Worm (Caenorhabditis elegans) whole organism, L4 larva: Measurements from ENCODE around the gene ZC373.2.

Source experiments
- F26F4.8 ChIP-seq: fragments of 200-800 bp; sonication (Bioruptor generic); conservative IDR thresholded peaks from 2 replicates; pipeline ENCODE4 v1.3.6; 2022; ENCODE audit warnings: missing genetic modification characterization, missing compliant biosample characterization
- Y48G9A.11 ChIP-seq: fragments of 200-800 bp; sonication (Bioruptor generic); IDR thresholded peaks from 2 replicates; pipeline ENCODE4 v1.3.6; 2022; ENCODE audit warnings: missing genetic modification reagents, missing genetic modification characterization, missing compliant biosample characterization
- ama-1 ChIP-seq: fragments of 150-350 bp; optimal IDR thresholded peaks from 2 replicates; lab custom pipeline; 2014; ENCODE audit warnings: inconsistent platforms, mixed read lengths
- ceh-20 ChIP-seq: fragments of 200-800 bp; sonication (Bioruptor generic); IDR thresholded peaks from 2 replicates; pipeline ENCODE4 v1.3.6; 2022; ENCODE audit warnings: missing genetic modification reagents, missing genetic modification characterization, missing compliant biosample characterization
- ceh-28 ChIP-seq: fragments of 150-350 bp; optimal IDR thresholded peaks from 2 replicates; lab custom pipeline; 2014; ENCODE audit warnings: missing biosample characterization, missing genetic modification reagents, missing genetic modification characterization
- ceh-62 ChIP-seq: sonication (generic microtip); optimal IDR thresholded peaks from 2 replicates; lab custom pipeline; 2017; ENCODE audit warnings: missing biosample characterization, missing genetic modification characterization
- daf-19 ChIP-seq: fragments of 200-800 bp; sonication (Bioruptor generic); conservative IDR thresholded peaks from 2 replicates; pipeline ENCODE4 v1.3.6; 2022; ENCODE audit warnings: missing genetic modification characterization, missing compliant biosample characterization
- dmd-9 ChIP-seq: fragments of 200-800 bp; sonication (Bioruptor generic); IDR thresholded peaks from 2 replicates; pipeline ENCODE4 v1.3.6; 2022; ENCODE audit warnings: missing genetic modification reagents, missing genetic modification characterization, missing compliant biosample characterization
- duxl-1 ChIP-seq: sonication (generic microtip); optimal IDR thresholded peaks from 2 replicates; lab custom pipeline; 2016; ENCODE audit warnings: mild to moderate bottlenecking, missing genetic modification characterization, moderate library complexity, missing compliant biosample characterization; ENCODE audit not compliant: poor library complexity
- egl-27 ChIP-seq: sonication (generic microtip); optimal IDR thresholded peaks from 3 replicates; lab custom pipeline; 2017; ENCODE audit warnings: missing biosample characterization, missing genetic modification reagents, missing genetic modification characterization
- fos-1 ChIP-seq: fragments of 150-350 bp; optimal IDR thresholded peaks from 2 replicates; lab custom pipeline; 2014; ENCODE audit warnings: missing biosample characterization, missing genetic modification characterization
- hlh-11 ChIP-seq: fragments of 200-800 bp; sonication (Bioruptor generic); optimal IDR thresholded peaks from 2 replicates; lab custom pipeline; 2018; ENCODE audit warnings: mild to moderate bottlenecking, missing genetic modification characterization, missing compliant biosample characterization
- lim-7 ChIP-seq: fragments of 200-800 bp; sonication (Bioruptor generic); IDR thresholded peaks from 2 replicates; pipeline ENCODE4 v1.3.6; 2022; ENCODE audit warnings: missing genetic modification characterization, missing compliant biosample characterization
- lin-15B ChIP-seq: fragments of 150-350 bp; sonication (generic microtip); optimal IDR thresholded peaks from 3 replicates; lab custom pipeline; 2014; ENCODE audit warnings: missing biosample characterization, missing genetic modification characterization
- lin-39 ChIP-seq: fragments of 150-350 bp; optimal IDR thresholded peaks from 2 replicates; lab custom pipeline; 2014; ENCODE audit warnings: missing biosample characterization, missing genetic modification reagents, missing genetic modification characterization
- lir-3 ChIP-seq: sonication (generic microtip); optimal IDR thresholded peaks from 2 replicates; lab custom pipeline; 2016; ENCODE audit warnings: mild to moderate bottlenecking, missing genetic modification characterization, missing compliant biosample characterization
- lsy-2 ChIP-seq, 2 experiments: fragments of 150-350 bp in 1 of 2; sonication (generic microtip) in 1 of 2; optimal IDR thresholded peaks; 2 replicates each; lab custom pipeline; 2014 to 2017; ENCODE audit warnings: missing biosample characterization in 2 of 2, missing genetic modification characterization in 2 of 2
- mdt-29 ChIP-seq: fragments of 200-800 bp; sonication (Bioruptor generic); IDR thresholded peaks from 2 replicates; pipeline ENCODE4 v1.3.6; 2022; ENCODE audit warnings: missing genetic modification reagents, missing genetic modification characterization, missing compliant biosample characterization
- mes-2 ChIP-seq: sonication (generic microtip); optimal IDR thresholded peaks from 2 replicates; lab custom pipeline; 2016; ENCODE audit warnings: missing genotype, mild to moderate bottlenecking, missing genetic modification characterization, missing compliant biosample characterization; ENCODE audit not compliant: poor library complexity, severe bottlenecking
- mxl-2 ChIP-seq: fragments of 200-800 bp; sonication (Bioruptor generic); conservative IDR thresholded peaks from 2 replicates; pipeline ENCODE4 v1.3.6; 2022; ENCODE audit warnings: missing genetic modification reagents, missing genetic modification characterization, missing compliant biosample characterization
- nhr-102 ChIP-seq: sonication (generic microtip); optimal IDR thresholded peaks from 2 replicates; lab custom pipeline; 2016; ENCODE audit warnings: mild to moderate bottlenecking, missing genetic modification characterization, moderate library complexity, missing compliant biosample characterization
- nhr-11 ChIP-seq: fragments of 150-350 bp; optimal IDR thresholded peaks from 2 replicates; lab custom pipeline; 2014; ENCODE audit warnings: missing biosample characterization, missing genetic modification characterization
- nhr-111 ChIP-seq: fragments of 200-800 bp; sonication (Bioruptor generic); optimal IDR thresholded peaks from 2 replicates; lab custom pipeline; 2018; ENCODE audit warnings: mild to moderate bottlenecking, missing genetic modification characterization, missing compliant biosample characterization
- pqm-1 ChIP-seq: sonication (generic microtip); optimal IDR thresholded peaks from 2 replicates; lab custom pipeline; 2017; ENCODE audit warnings: missing biosample characterization, missing genetic modification characterization
- rbr-2 ChIP-seq: sonication (generic microtip); optimal IDR thresholded peaks from 2 replicates; lab custom pipeline; 2016; ENCODE audit warnings: missing genotype, missing genetic modification characterization, missing compliant biosample characterization
- saeg-2 ChIP-seq: fragments of 200-800 bp; sonication (Bioruptor generic); IDR thresholded peaks from 2 replicates; pipeline ENCODE4 v1.3.6; 2022; ENCODE audit warnings: missing genetic modification reagents, missing genetic modification characterization, missing compliant biosample characterization
- sdz-12 ChIP-seq: fragments of 200-800 bp; sonication (Bioruptor generic); optimal IDR thresholded peaks from 2 replicates; lab custom pipeline; 2018; ENCODE audit warnings: mild to moderate bottlenecking, missing genetic modification characterization, missing compliant biosample characterization
- set-16 ChIP-seq: fragments of 200-800 bp; sonication (Bioruptor generic); IDR thresholded peaks from 2 replicates; pipeline ENCODE4 v1.3.6; 2022; ENCODE audit warnings: missing genetic modification reagents, missing genetic modification characterization, missing compliant biosample characterization
- snpc-4 ChIP-seq: fragments of 150-350 bp; optimal IDR thresholded peaks from 2 replicates; lab custom pipeline; 2014; ENCODE audit warnings: missing biosample characterization, missing genetic modification characterization
- tag-97 ChIP-seq: fragments of 200-800 bp; sonication (Bioruptor generic); IDR thresholded peaks from 2 replicates; pipeline ENCODE4 v1.3.6; 2022; ENCODE audit warnings: missing genetic modification characterization, missing compliant biosample characterization
- unc-130 ChIP-seq: sonication (generic microtip); optimal IDR thresholded peaks from 2 replicates; lab custom pipeline; 2016; ENCODE audit warnings: missing genetic modification reagents, missing genetic modification characterization, missing compliant biosample characterization
- unc-62 ChIP-seq, 3 experiments: fragments of 150-350 bp in 1 of 3; sonication (generic microtip); optimal IDR thresholded peaks in 2 of 3; peaks in 1 of 3; 1 replicate in 1 of 3; 2 replicates in 2 of 3; lab custom pipeline; 2014 to 2017; ENCODE audit warnings: missing biosample characterization in 3 of 3, missing genetic modification characterization in 3 of 3, missing genetic modification reagents in 3 of 3, missing genotype in 1 of 3
- zfp-3 ChIP-seq: fragments of 200-800 bp; sonication (Bioruptor generic); conservative IDR thresholded peaks from 2 replicates; pipeline ENCODE4 v1.3.6; 2022; ENCODE audit warnings: missing genetic modification reagents, missing genetic modification characterization, missing compliant biosample characterization
- ztf-7 ChIP-seq: fragments of 150-350 bp; optimal IDR thresholded peaks from 2 replicates; lab custom pipeline; 2014; ENCODE audit warnings: missing biosample characterization, missing genetic modification characterization

The ZC373.2 gene

DNA sequence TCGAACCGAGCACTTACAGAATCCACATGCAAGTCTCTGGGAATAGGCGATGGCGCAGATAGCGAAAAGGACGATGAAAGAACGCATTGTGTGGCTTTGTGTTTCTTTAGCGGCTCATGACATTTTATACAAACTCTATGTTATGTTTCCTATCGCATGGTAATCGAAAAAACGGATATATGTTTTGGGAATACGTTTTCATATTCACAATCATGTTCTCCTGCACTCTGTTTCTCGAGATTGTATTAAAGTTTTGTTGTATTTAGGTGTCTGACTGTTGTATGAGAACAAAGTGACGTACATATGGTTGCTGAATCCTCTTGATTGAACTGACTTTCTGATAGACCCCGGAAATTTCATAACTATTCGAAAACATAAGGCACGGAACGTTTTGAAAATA, at the start of gene ZC373.2:
Gene ZC373.2, minus strand, starts transcription at position 101 of the 400 bp plus-strand sequence.
- no peak for TF ChIP-seq nhr-111 (GFP tag; lab: Kevin White, UChicago)

- no peak for TF ChIP-seq pqm-1
- TF ChIP-seq lir-3 = no peak
- TF ChIP-seq sdz-12 (GFP tag; lab: Kevin White, UChicago) = no peak
- no peak for TF ChIP-seq unc-130 (GFP tag; lab: Kevin White, UChicago)
- no peak for TF ChIP-seq ceh-20 (GFP tag; lab: Robert Waterston, UW)
- no peak for TF ChIP-seq snpc-4 (tag; lab: Kevin White, UChicago)
- TF ChIP-seq Y48G9A.11 (GFP tag; lab: Robert Waterston, UW) = no peak
- TF ChIP-seq zfp-3 (GFP tag; lab: Robert Waterston, UW) = no peak
- no peak for TF ChIP-seq egl-27
- TF ChIP-seq hlh-11 (tag; lab: Kevin White, UChicago) = no peak
- no peak for TF ChIP-seq duxl-1 (tag; lab: Kevin White, UChicago)
- TF ChIP-seq saeg-2 (GFP tag; lab: Robert Waterston, UW) = no peak
- no peak for TF ChIP-seq nhr-11 (tag; lab: Kevin White, UChicago)
- TF ChIP-seq ceh-28 (tag; lab: Kevin White, UChicago) = no peak
- TF ChIP-seq nhr-102 (tag; lab: Kevin White, UChicago) = no peak
Observed at ce11 chrX:10095145-10095544, 36.9 kb upstream of the ZC373.2 start, which contains the start of gene flp-2. TSS of gene flp-2 (minus strand) at chrX:10095245.

- no peak for TF ChIP-seq ztf-7 (tag; lab: Kevin White, UChicago)
- peak in 1 of 2 experiments; percentile 35 for TF ChIP-seq unc-62 (GFP tag; optimal IDR thresholded peaks at IDR 0.05 in 1 of 2; lab: Kevin White, UChicago)
- TF ChIP-seq unc-62 (tag; optimal IDR thresholded peaks at IDR 0.05; lab: Kevin White, UChicago) = no peak
- no peak for TF ChIP-seq fos-1 (tag; lab: Kevin White, UChicago)
- no peak for TF ChIP-seq lsy-2 (tag; optimal IDR thresholded peaks at IDR 0.05; lab: Kevin White, UChicago)
- TF ChIP-seq mdt-29 (GFP tag; lab: Robert Waterston, UW) = no peak
- TF ChIP-seq mxl-2 (GFP tag; lab: Robert Waterston, UW) = no peak
- no peak for TF ChIP-seq Y48G9A.11 (GFP tag; lab: Robert Waterston, UW)
- TF ChIP-seq set-16 (GFP tag; lab: Robert Waterston, UW) = no peak
- TF ChIP-seq, all 104 proteins: peak for 1
Observed at ce11 chrX:10092864-10093263, 34.6 kb upstream of the ZC373.2 start, which contains the start of gene flp-3. TSS of gene flp-3 (minus strand) at chrX:10092964.

DNA sequence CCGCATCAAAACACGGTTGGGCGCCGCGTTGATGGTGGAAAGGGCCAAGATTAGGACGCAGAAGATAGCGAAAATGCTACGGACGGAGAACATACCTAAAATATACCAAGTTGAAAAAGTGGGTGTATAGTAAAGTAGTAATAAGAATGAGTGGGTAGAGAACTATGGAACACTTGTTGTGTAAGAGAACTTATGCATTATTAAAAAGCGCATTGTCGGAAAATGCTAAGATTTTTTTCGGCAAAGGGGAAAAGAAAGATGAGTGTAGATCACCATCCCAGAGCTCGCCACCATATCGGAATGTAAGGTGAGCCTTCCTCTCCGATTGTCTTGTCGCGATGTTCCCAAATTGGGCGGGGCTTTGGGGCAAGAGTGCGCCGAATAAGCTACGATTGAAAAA, 29.6 kb upstream of the ZC373.2 start, which contains the start of gene flp-28:
Gene flp-28, minus strand, starts transcription at position 101 of the 400 bp plus-strand sequence.
- TF ChIP-seq ceh-62 = no peak
- TF ChIP-seq ama-1 (lab: Kevin White, UChicago) = no peak
- TF ChIP-seq lin-15B = no peak
- TF ChIP-seq F26F4.8 (GFP tag; lab: Robert Waterston, UW) = no peak
- TF ChIP-seq rbr-2 (tag; lab: Kevin White, UChicago) = no peak
- TF ChIP-seq unc-62 (GFP tag; optimal IDR thresholded peaks at IDR 0.05 in 1 of 2; lab: Kevin White, UChicago) = peak in 1 of 2 experiments; percentile 26
- TF ChIP-seq unc-62 (tag; optimal IDR thresholded peaks at IDR 0.05; lab: Kevin White, UChicago) = no peak
- TF ChIP-seq dmd-9 (GFP tag; lab: Robert Waterston, UW) = no peak
- TF ChIP-seq daf-19 (GFP tag; lab: Robert Waterston, UW) = 0 out of 2 replicates have a peak, but pooled peaks have one; percentile 30
- no peak for TF ChIP-seq mes-2

- TF ChIP-seq tag-97 (GFP tag; lab: Robert Waterston, UW) = 0 out of 2 replicates have a peak, but pooled peaks have one; percentile 43
- 0 out of 2 replicates have a peak, but pooled peaks have one; percentile 49 for TF ChIP-seq lim-7 (GFP tag; lab: Robert Waterston, UW)
- no peak for TF ChIP-seq lin-39
Observed at ce11 chrX:10085073-10085472, 26.8 kb upstream of the ZC373.2 start.
